Worm (Caenorhabditis elegans) whole organism, L1 larva: ENCODE data around the gene F19G12.4.

Experiments used
- aly-2 ChIP-seq: fragments of 150-350 bp; optimal IDR thresholded peaks from 2 replicates; lab custom pipeline; 2014; ENCODE audit warnings: missing biosample characterization, missing genetic modification characterization
- ama-1 ChIP-seq: fragments of 150-350 bp; optimal IDR thresholded peaks from 2 replicates; lab custom pipeline; 2014
- elt-2 ChIP-seq: sonication (generic microtip); optimal IDR thresholded peaks from 2 replicates; lab custom pipeline; 2016; ENCODE audit warnings: missing genetic modification characterization, mild to moderate bottlenecking, inconsistent platforms, missing compliant biosample characterization, missing genetic modification reagents
- mef-2 ChIP-seq: fragments of 150-350 bp; optimal IDR thresholded peaks from 2 replicates; lab custom pipeline; 2014; ENCODE audit warnings: missing biosample characterization, missing genetic modification characterization
- nhr-237 ChIP-seq: fragments of 150-350 bp; optimal IDR thresholded peaks from 2 replicates; lab custom pipeline; 2014; ENCODE audit warnings: missing biosample characterization, missing genetic modification characterization
- nhr-47 ChIP-seq: sonication (generic microtip); optimal IDR thresholded peaks from 2 replicates; lab custom pipeline; 2016; ENCODE audit warnings: mild to moderate bottlenecking, missing genetic modification characterization, moderate library complexity, missing compliant biosample characterization
- nhr-77 ChIP-seq: fragments of 150-350 bp; optimal IDR thresholded peaks from 2 replicates; lab custom pipeline; 2014; ENCODE audit warnings: missing biosample characterization, missing genetic modification characterization

DNA sequence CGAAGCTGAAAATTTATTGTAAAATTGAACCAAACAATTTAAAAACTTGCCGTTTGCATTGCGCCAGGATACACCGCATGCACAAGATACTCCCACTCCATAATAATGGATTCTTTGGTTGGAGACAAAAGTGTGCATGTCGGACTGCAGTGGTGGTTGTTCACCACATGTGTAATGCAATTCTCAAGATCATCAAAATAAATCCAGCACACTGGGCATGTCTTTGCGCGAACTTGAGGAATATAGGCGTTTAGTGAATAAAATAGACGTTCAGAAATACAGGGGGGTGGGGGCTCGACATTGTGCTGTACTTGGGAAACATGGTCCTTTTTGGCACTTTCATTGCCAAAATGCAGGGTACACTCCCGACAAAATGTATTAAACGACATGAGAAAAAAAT lies 9.3 kb downstream of the F19G12.4 start, which contains the start of gene F19G12.11:
- TF ChIP-seq ama-1 (no peak), nhr-77 (tag; lab: Kevin White, UChicago) (no peak), nhr-237 (tag; lab: Kevin White, UChicago) (no peak), aly-2 (tag; lab: Kevin White, UChicago) (no peak), mef-2 (tag; lab: Kevin White, UChicago) (no peak), elt-2 (tag; lab: Kevin White, UChicago) (no peak), nhr-47 (no peak)
